Fruit fly (Drosophila melanogaster) whole organism, prepupa: ENCODE data around the gene Ets96B.

ENCODE experiments used
- CG1621 ChIP-seq: fragments of 200-800 bp; sonication (Bioruptor generic); optimal IDR thresholded peaks from 3 replicates; lab custom pipeline; 2018; ENCODE audit warnings: missing biosample characterization, mild to moderate bottlenecking, missing genetic modification characterization
- CG34406 ChIP-seq: fragments of 200-800 bp; sonication (Bioruptor generic); optimal IDR thresholded peaks from 3 replicates; lab custom pipeline; 2016; ENCODE audit warnings: missing biosample characterization, missing genetic modification characterization
- CG6276 ChIP-seq: fragments of 200-800 bp; sonication (Bioruptor generic); optimal IDR thresholded peaks from 2 replicates; lab custom pipeline; 2017; ENCODE audit warnings: missing biosample characterization, mild to moderate bottlenecking, missing genetic modification characterization
- CG6854 ChIP-seq: fragments of 200-800 bp; sonication (Bioruptor generic); optimal IDR thresholded peaks from 2 replicates; lab custom pipeline; 2017; ENCODE audit warnings: missing biosample characterization, mild to moderate bottlenecking, missing genetic modification characterization
- CG8119 ChIP-seq: fragments of 200-800 bp; sonication (Bioruptor generic); IDR thresholded peaks from 3 replicates; pipeline ENCODE4 v1.3.6; 2022; ENCODE audit warnings: missing biosample characterization, missing genetic modification characterization
- CG9139 ChIP-seq: fragments of 200-800 bp; sonication (Bioruptor generic); optimal IDR thresholded peaks from 3 replicates; lab custom pipeline; 2017; ENCODE audit warnings: missing biosample characterization, mild to moderate bottlenecking, missing genetic modification characterization
- Eip93F ChIP-seq: fragments of 200-800 bp; sonication (Bioruptor generic); optimal IDR thresholded peaks from 2 replicates; lab custom pipeline; 2016; ENCODE audit warnings: missing biosample characterization, mild to moderate bottlenecking, missing genetic modification characterization
- Met ChIP-seq: fragments of 200-800 bp; sonication (Bioruptor generic); optimal IDR thresholded peaks from 3 replicates; lab custom pipeline; 2016; ENCODE audit warnings: missing biosample characterization, missing genetic modification characterization
- OdsH ChIP-seq: fragments of 200-800 bp; sonication (Bioruptor generic); optimal IDR thresholded peaks from 3 replicates; lab custom pipeline; 2016; ENCODE audit warnings: missing biosample characterization, missing genetic modification characterization
- achi ChIP-seq: fragments of 200-800 bp; sonication (Bioruptor generic); optimal IDR thresholded peaks from 3 replicates; lab custom pipeline; 2016; ENCODE audit warnings: missing biosample characterization, missing genetic modification characterization
- acj6 ChIP-seq: fragments of 200-800 bp; sonication (Bioruptor generic); optimal IDR thresholded peaks from 3 replicates; lab custom pipeline; 2016; ENCODE audit warnings: missing biosample characterization, missing genetic modification characterization
- dac ChIP-seq: fragments of 200-800 bp; sonication (Bioruptor generic); optimal IDR thresholded peaks from 2 replicates; lab custom pipeline; 2017; ENCODE audit warnings: missing biosample characterization, mild to moderate bottlenecking, missing genetic modification characterization
- eg ChIP-seq: fragments of 200-800 bp; sonication (Bioruptor generic); IDR thresholded peaks from 3 replicates; pipeline ENCODE4 v1.3.6; 2022; ENCODE audit warnings: missing biosample characterization, missing genetic modification characterization
- net ChIP-seq: fragments of 200-800 bp; sonication (Bioruptor generic); optimal IDR thresholded peaks from 3 replicates; lab custom pipeline; 2016; ENCODE audit warnings: missing biosample characterization, missing genetic modification characterization

dm6 chr3R:24813637-24814301, 25.9 kb downstream of the Ets96B start, which contains the start of the genes lili and CG34150:
- TF ChIP-seq OdsH (GFP tag; lab: Kevin White, UChicago) (no peak), Eip93F (GFP tag; lab: Kevin White, UChicago) (peak; percentile 20), CG6276 (GFP tag; lab: Kevin White, UChicago) (no peak), CG34406 (no peak), CG1621 (tag; lab: Kevin White, UChicago) (no peak), achi (GFP tag; lab: Kevin White, UChicago) (peak; percentile 82), CG9139 (GFP tag; lab: Kevin White, UChicago) (no peak), acj6 (GFP tag; lab: Kevin White, UChicago) (no peak), eg (peak; percentile 53; the same call in 1 of the 3 replicates), CG6854 (peak; percentile 53), CG8119 (peak; percentile 31; the same call in 1 of the 3 replicates), net (GFP tag; lab: Kevin White, UChicago) (no peak), dac (GFP tag; lab: Kevin White, UChicago) (no peak), Met (GFP tag; lab: Kevin White, UChicago) (no peak)
